Fruit fly (Drosophila melanogaster) whole organism, adult: ENCODE measurements around the gene mkg-p.

ENCODE experiments used
- CG12768 ChIP-seq: fragments of 200-800 bp; sonication (Bioruptor generic); optimal IDR thresholded peaks from 2 replicates; lab custom pipeline; 2017; ENCODE audit warnings: missing biosample characterization, missing genetic modification characterization, mild to moderate bottlenecking, moderate library complexity, missing genetic modification reagents
- CG1620 ChIP-seq: fragments of 200-800 bp; sonication (Bioruptor generic); optimal IDR thresholded peaks from 2 replicates; lab custom pipeline; 2016; ENCODE audit warnings: missing biosample characterization, missing genetic modification characterization
- CG5204 ChIP-seq: fragments of 200-800 bp; sonication (Bioruptor generic); optimal IDR thresholded peaks from 2 replicates; lab custom pipeline; 2016; ENCODE audit warnings: missing biosample characterization, missing genetic modification characterization
- CG7101 ChIP-seq: fragments of 200-800 bp; sonication (Bioruptor generic); optimal IDR thresholded peaks from 2 replicates; lab custom pipeline; 2018; ENCODE audit warnings: missing biosample characterization, mild to moderate bottlenecking, missing genetic modification characterization, moderate library complexity
- Clk ChIP-seq: fragments of 200-800 bp; sonication (Bioruptor generic); optimal IDR thresholded peaks from 2 replicates; lab custom pipeline; 2017; ENCODE audit warnings: missing biosample characterization, missing genetic modification characterization
- Crg-1 ChIP-seq: fragments of 200-800 bp; sonication (Bioruptor generic); optimal IDR thresholded peaks from 2 replicates; lab custom pipeline; 2016; ENCODE audit warnings: missing biosample characterization, missing genetic modification characterization
- kay ChIP-seq: fragments of 200-800 bp; sonication (Bioruptor generic); peaks from one replicate; lab custom pipeline; 2016; ENCODE audit warnings: missing biosample characterization, missing genetic modification characterization, borderline replicate concordance
- ovo ChIP-seq: fragments of 200-800 bp; sonication (Bioruptor generic); optimal IDR thresholded peaks from 2 replicates; lab custom pipeline; 2016; ENCODE audit warnings: missing biosample characterization, missing genetic modification characterization
- toe ChIP-seq: fragments of 200-800 bp; sonication (Bioruptor generic); optimal IDR thresholded peaks from 2 replicates; lab custom pipeline; 2016; ENCODE audit warnings: missing biosample characterization, missing genetic modification characterization

DNA sequence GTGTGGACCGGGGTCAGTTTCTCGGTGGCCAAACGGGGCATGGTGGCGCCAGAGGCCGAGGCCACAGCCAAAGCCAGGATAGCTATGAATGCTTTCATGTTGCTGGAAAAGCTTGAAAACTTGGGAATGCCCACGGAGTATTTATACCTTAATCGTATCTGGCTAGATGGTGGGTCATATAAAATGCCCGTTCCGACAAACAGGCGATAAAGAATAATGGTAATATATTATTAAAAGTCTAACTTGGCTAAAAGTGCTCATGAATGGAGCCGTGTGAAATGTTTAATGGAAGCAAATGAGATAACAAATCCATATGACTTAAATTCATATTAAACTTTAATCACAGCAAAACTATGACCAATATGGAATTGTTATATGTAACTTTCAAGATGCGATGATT lies 11.5 kb downstream of the mkg-p start, which contains the start of gene Jon66Cii:
- no peak for TF ChIP-seq CG1620 (GFP tag; lab: Kevin White, UChicago)
- TF ChIP-seq ovo: no peak
- TF ChIP-seq Crg-1: no peak
- no peak for TF ChIP-seq Clk (GFP tag; lab: Kevin White, UChicago)
- TF ChIP-seq CG5204 (GFP tag; lab: Kevin White, UChicago): no peak
- no peak for TF ChIP-seq toe (GFP tag; lab: Kevin White, UChicago)
- no peak for TF ChIP-seq CG7101
- TF ChIP-seq kay (GFP tag; lab: Kevin White, UChicago): no peak
- TF ChIP-seq CG12768 (GFP tag; lab: Kevin White, UChicago): no peak
